Fruit fly (Drosophila melanogaster) whole organism, prepupa: ENCODE results near the gene Dic4.

ENCODE experiments used
- Blimp-1 ChIP-seq: fragments of 200-800 bp; sonication (Bioruptor generic); optimal IDR thresholded peaks from 3 replicates; lab custom pipeline; 2017; ENCODE audit warnings: missing biosample characterization, missing genetic modification characterization, mild to moderate bottlenecking, moderate library complexity, missing genetic modification reagents
- CG10631 ChIP-seq: fragments of 200-800 bp; sonication (Bioruptor generic); optimal IDR thresholded peaks from 2 replicates; lab custom pipeline; 2016; ENCODE audit warnings: missing biosample characterization, missing genetic modification characterization
- CG10669 ChIP-seq: fragments of 200-800 bp; sonication (Bioruptor generic); optimal IDR thresholded peaks from 3 replicates; lab custom pipeline; 2018; ENCODE audit warnings: missing biosample characterization, mild to moderate bottlenecking, missing genetic modification characterization, moderate library complexity
- CG11294 ChIP-seq: fragments of 200-800 bp; sonication (Bioruptor generic); IDR thresholded peaks from 2 replicates; pipeline ENCODE4 v1.3.6; 2022; ENCODE audit warnings: missing biosample characterization, missing genetic modification characterization
- CG11762 ChIP-seq: fragments of 200-800 bp; sonication (Bioruptor generic); optimal IDR thresholded peaks from 3 replicates; lab custom pipeline; 2016; ENCODE audit warnings: missing biosample characterization, missing genetic modification characterization; ENCODE audit not compliant: insufficient read depth
- CG11902 ChIP-seq: fragments of 200-800 bp; sonication (Bioruptor generic); optimal IDR thresholded peaks from 3 replicates; lab custom pipeline; 2016; ENCODE audit warnings: missing biosample characterization, missing genetic modification characterization
- CG15336 ChIP-seq: fragments of 200-800 bp; sonication (Bioruptor generic); IDR thresholded peaks from 2 replicates; pipeline ENCODE4 v1.3.6; 2022; ENCODE audit warnings: missing biosample characterization, missing genetic modification characterization
- CG1621 ChIP-seq: fragments of 200-800 bp; sonication (Bioruptor generic); optimal IDR thresholded peaks from 3 replicates; lab custom pipeline; 2018; ENCODE audit warnings: missing biosample characterization, mild to moderate bottlenecking, missing genetic modification characterization
- CG16779 ChIP-seq: fragments of 200-800 bp; sonication (Bioruptor generic); optimal IDR thresholded peaks from 3 replicates; lab custom pipeline; 2017; ENCODE audit warnings: missing biosample characterization, mild to moderate bottlenecking, missing genetic modification characterization
- CG3032 ChIP-seq: fragments of 200-800 bp; optimal IDR thresholded peaks from 2 replicates; lab custom pipeline; 2019; ENCODE audit warnings: missing biosample characterization, mild to moderate bottlenecking, missing genetic modification characterization, moderate library complexity
- CG31627 ChIP-seq: fragments of 200-800 bp; sonication (Bioruptor generic); optimal IDR thresholded peaks from 3 replicates; lab custom pipeline; 2016; ENCODE audit warnings: missing biosample characterization, missing genetic modification characterization
- CG32006 ChIP-seq: fragments of 200-800 bp; sonication (Bioruptor generic); optimal IDR thresholded peaks from 3 replicates; lab custom pipeline; 2017; ENCODE audit warnings: missing biosample characterization, mild to moderate bottlenecking, missing genetic modification characterization
- CG34406 ChIP-seq: fragments of 200-800 bp; sonication (Bioruptor generic); optimal IDR thresholded peaks from 3 replicates; lab custom pipeline; 2016; ENCODE audit warnings: missing biosample characterization, missing genetic modification characterization
- CG3919 ChIP-seq: fragments of 200-800 bp; sonication (Bioruptor generic); optimal IDR thresholded peaks from 3 replicates; lab custom pipeline; 2016; ENCODE audit warnings: missing biosample characterization, missing genetic modification characterization
- CG6163 ChIP-seq: fragments of 200-800 bp; sonication (Bioruptor generic); IDR thresholded peaks from 3 replicates; pipeline ENCODE4 v1.3.6; 2022; ENCODE audit warnings: missing biosample characterization, missing genetic modification characterization
- CG6276 ChIP-seq: fragments of 200-800 bp; sonication (Bioruptor generic); optimal IDR thresholded peaks from 2 replicates; lab custom pipeline; 2017; ENCODE audit warnings: missing biosample characterization, mild to moderate bottlenecking, missing genetic modification characterization
- CG6792 ChIP-seq: fragments of 200-800 bp; sonication (Bioruptor generic); optimal IDR thresholded peaks from 3 replicates; lab custom pipeline; 2016; ENCODE audit warnings: missing biosample characterization, missing genetic modification characterization
- CG6854 ChIP-seq: fragments of 200-800 bp; sonication (Bioruptor generic); optimal IDR thresholded peaks from 2 replicates; lab custom pipeline; 2017; ENCODE audit warnings: missing biosample characterization, mild to moderate bottlenecking, missing genetic modification characterization
- CG7368 ChIP-seq: fragments of 200-800 bp; sonication (Bioruptor generic); optimal IDR thresholded peaks from 3 replicates; lab custom pipeline; 2016; ENCODE audit warnings: missing biosample characterization, missing genetic modification characterization
- CG8119 ChIP-seq: fragments of 200-800 bp; sonication (Bioruptor generic); IDR thresholded peaks from 3 replicates; pipeline ENCODE4 v1.3.6; 2022; ENCODE audit warnings: missing biosample characterization, missing genetic modification characterization
- CG8319 ChIP-seq: fragments of 200-800 bp; sonication (Bioruptor generic); optimal IDR thresholded peaks from 3 replicates; lab custom pipeline; 2016; ENCODE audit warnings: missing biosample characterization, missing genetic modification characterization
- CG8632 ChIP-seq: fragments of 200-800 bp; sonication (Bioruptor generic); optimal IDR thresholded peaks from 3 replicates; lab custom pipeline; 2016; ENCODE audit warnings: missing biosample characterization, missing genetic modification characterization
- CG9139 ChIP-seq: fragments of 200-800 bp; sonication (Bioruptor generic); optimal IDR thresholded peaks from 3 replicates; lab custom pipeline; 2017; ENCODE audit warnings: missing biosample characterization, mild to moderate bottlenecking, missing genetic modification characterization
- Eip75B ChIP-seq: fragments of 200-800 bp; sonication (Bioruptor generic); optimal IDR thresholded peaks from 3 replicates; lab custom pipeline; 2016; ENCODE audit warnings: missing biosample characterization, missing genetic modification characterization
- Eip78C ChIP-seq: fragments of 200-800 bp; sonication (Bioruptor generic); peaks from one replicate; lab custom pipeline; 2016; ENCODE audit warnings: missing biosample characterization, missing genetic modification characterization
- Eip93F ChIP-seq: fragments of 200-800 bp; sonication (Bioruptor generic); optimal IDR thresholded peaks from 2 replicates; lab custom pipeline; 2016; ENCODE audit warnings: missing biosample characterization, mild to moderate bottlenecking, missing genetic modification characterization
- Ets21C ChIP-seq: fragments of 200-800 bp; sonication (Bioruptor generic); optimal IDR thresholded peaks from 3 replicates; lab custom pipeline; 2016; ENCODE audit warnings: missing biosample characterization, missing genetic modification characterization
- Ets96B ChIP-seq: fragments of 200-800 bp; optimal IDR thresholded peaks from 2 replicates; lab custom pipeline; 2019; ENCODE audit warnings: missing biosample characterization, mild to moderate bottlenecking, missing genetic modification characterization, moderate library complexity
- Gug ChIP-seq: fragments of 200-800 bp; sonication (Bioruptor generic); IDR thresholded peaks from 2 replicates; pipeline ENCODE4 v1.3.6; 2022; ENCODE audit warnings: missing biosample characterization, missing genetic modification characterization
- Hr39 ChIP-seq: fragments of 200-800 bp; sonication (Bioruptor generic); optimal IDR thresholded peaks from 2 replicates; lab custom pipeline; 2016; ENCODE audit warnings: missing biosample characterization, missing genetic modification characterization
- Hr4 ChIP-seq: fragments of 200-800 bp; sonication (Bioruptor generic); optimal IDR thresholded peaks from 3 replicates; lab custom pipeline; 2016; ENCODE audit warnings: missing biosample characterization, missing genetic modification characterization
- Lpt ChIP-seq: fragments of 200-800 bp; sonication (Bioruptor generic); optimal IDR thresholded peaks from 3 replicates; lab custom pipeline; 2016; ENCODE audit warnings: missing biosample characterization, missing genetic modification characterization
- Met ChIP-seq: fragments of 200-800 bp; sonication (Bioruptor generic); optimal IDR thresholded peaks from 3 replicates; lab custom pipeline; 2016; ENCODE audit warnings: missing biosample characterization, missing genetic modification characterization
- OdsH ChIP-seq: fragments of 200-800 bp; sonication (Bioruptor generic); optimal IDR thresholded peaks from 3 replicates; lab custom pipeline; 2016; ENCODE audit warnings: missing biosample characterization, missing genetic modification characterization
- Sox102F ChIP-seq: fragments of 200-800 bp; sonication (Bioruptor generic); optimal IDR thresholded peaks from 2 replicates; lab custom pipeline; 2016; ENCODE audit warnings: missing biosample characterization, mild to moderate bottlenecking, missing genetic modification characterization
- Sox15 ChIP-seq: fragments of 200-800 bp; sonication (Bioruptor generic); optimal IDR thresholded peaks from 3 replicates; lab custom pipeline; 2016; ENCODE audit warnings: missing biosample characterization, missing genetic modification characterization
- achi ChIP-seq: fragments of 200-800 bp; sonication (Bioruptor generic); optimal IDR thresholded peaks from 3 replicates; lab custom pipeline; 2016; ENCODE audit warnings: missing biosample characterization, missing genetic modification characterization
- acj6 ChIP-seq: fragments of 200-800 bp; sonication (Bioruptor generic); optimal IDR thresholded peaks from 3 replicates; lab custom pipeline; 2016; ENCODE audit warnings: missing biosample characterization, missing genetic modification characterization
- cyc ChIP-seq: fragments of 200-800 bp; sonication (Bioruptor generic); optimal IDR thresholded peaks from 3 replicates; lab custom pipeline; 2016; ENCODE audit warnings: missing biosample characterization, missing genetic modification characterization
- dsx ChIP-seq: fragments of 200-800 bp; optimal IDR thresholded peaks from 3 replicates; lab custom pipeline; 2019; ENCODE audit warnings: missing biosample characterization, mild to moderate bottlenecking, missing genetic modification characterization, moderate library complexity; ENCODE audit not compliant: poor library complexity, severe bottlenecking
- eg ChIP-seq: fragments of 200-800 bp; sonication (Bioruptor generic); IDR thresholded peaks from 3 replicates; pipeline ENCODE4 v1.3.6; 2022; ENCODE audit warnings: missing biosample characterization, missing genetic modification characterization
- esn ChIP-seq: fragments of 200-800 bp; sonication (Bioruptor generic); optimal IDR thresholded peaks from 2 replicates; lab custom pipeline; 2016; ENCODE audit warnings: missing biosample characterization, mild to moderate bottlenecking, missing genetic modification characterization, moderate library complexity
- fd85E ChIP-seq: fragments of 200-800 bp; sonication (Bioruptor generic); optimal IDR thresholded peaks from 3 replicates; lab custom pipeline; 2016; ENCODE audit warnings: missing biosample characterization, missing genetic modification characterization
- fkh ChIP-seq: fragments of 200-800 bp; sonication (Bioruptor generic); optimal IDR thresholded peaks from 3 replicates; lab custom pipeline; 2017; ENCODE audit warnings: missing biosample characterization, mild to moderate bottlenecking, missing genetic modification characterization, moderate library complexity
- lz ChIP-seq: fragments of 200-800 bp; sonication (Bioruptor generic); optimal IDR thresholded peaks from 3 replicates; lab custom pipeline; 2016; ENCODE audit warnings: missing biosample characterization, missing genetic modification characterization
- net ChIP-seq: fragments of 200-800 bp; sonication (Bioruptor generic); optimal IDR thresholded peaks from 3 replicates; lab custom pipeline; 2016; ENCODE audit warnings: missing biosample characterization, missing genetic modification characterization
- pdm3 ChIP-seq: fragments of 200-800 bp; sonication (Bioruptor generic); optimal IDR thresholded peaks from 3 replicates; lab custom pipeline; 2016; ENCODE audit warnings: missing biosample characterization, missing genetic modification characterization
- spab ChIP-seq: fragments of 200-800 bp; sonication (Bioruptor generic); optimal IDR thresholded peaks from 2 replicates; lab custom pipeline; 2017; ENCODE audit warnings: missing biosample characterization, mild to moderate bottlenecking, missing genetic modification characterization, missing genetic modification reagents
- ss ChIP-seq, 2 experiments: fragments of 200-800 bp; sonication (Bioruptor generic); optimal IDR thresholded peaks; 2 replicates in 1 of 2; 3 replicates in 1 of 2; lab custom pipeline; 2017 to 2018; ENCODE audit warnings: mild to moderate bottlenecking in 2 of 2, missing biosample characterization in 2 of 2, missing genetic modification characterization in 2 of 2, moderate library complexity in 1 of 2
- svp ChIP-seq: fragments of 200-800 bp; sonication (Bioruptor generic); peaks from one replicate; lab custom pipeline; 2016; ENCODE audit warnings: missing biosample characterization, missing genetic modification characterization
- topi ChIP-seq: fragments of 200-800 bp; sonication (Bioruptor generic); optimal IDR thresholded peaks from 3 replicates; lab custom pipeline; 2016; ENCODE audit warnings: missing biosample characterization, missing genetic modification characterization
- vri ChIP-seq: fragments of 200-800 bp; sonication (Bioruptor generic); optimal IDR thresholded peaks from 3 replicates; lab custom pipeline; 2016; ENCODE audit warnings: missing biosample characterization, mild to moderate bottlenecking, missing genetic modification characterization

Gene Dic4

dm6 chr3L:18675363-18675866 lies 22.8 kb downstream of the Dic4 start, which contains the start of the genes GNBP2 and GNBP1:
Gene GNBP2 (minus strand): TSS chr3L:18675413.
Gene GNBP1 (plus strand): TSS chr3L:18675800.
- TF ChIP-seq CG10631 = peak; percentile 88
- peak; percentile 91 for TF ChIP-seq CG8632 (GFP tag; lab: Kevin White, UChicago)
- TF ChIP-seq CG3919 (GFP tag; lab: Kevin White, UChicago) = peak; percentile 93
- peak; percentile 67 for TF ChIP-seq CG11902 (GFP tag; lab: Kevin White, UChicago)
- peak; percentile 84 for TF ChIP-seq CG11762
- TF ChIP-seq vri = no peak
- peak; percentile 92 for TF ChIP-seq esn (GFP tag; lab: Kevin White, UChicago)
- peak; percentile 88 for TF ChIP-seq topi (GFP tag; lab: Kevin White, UChicago)
- TF ChIP-seq Blimp-1 = peak; percentile 64
- TF ChIP-seq Met (GFP tag; lab: Kevin White, UChicago) = peak; percentile 87
- peak; percentile 77 for TF ChIP-seq Hr4
- TF ChIP-seq fd85E (GFP tag; lab: Kevin White, UChicago) = no peak
- peak; percentile 90 for TF ChIP-seq CG32006
- peak; percentile 95 for TF ChIP-seq CG8119 (GFP tag; lab: Robert Waterston, UW)
- peak; percentile 50 for TF ChIP-seq Hr39
- TF ChIP-seq eg (GFP tag; lab: Robert Waterston, UW) = peak; percentile 97
- TF ChIP-seq CG10669 (GFP tag; lab: Kevin White, UChicago) = peak; percentile 84
- peak in 1 of 2 experiments; percentile 70 for TF ChIP-seq ss (GFP tag; optimal IDR thresholded peaks at IDR 0.05; lab: Kevin White, UChicago)
- peak; percentile 37 for TF ChIP-seq Eip93F (GFP tag; lab: Kevin White, UChicago)
- peak; percentile 93 for TF ChIP-seq CG34406 (GFP tag; lab: Kevin White, UChicago)
- TF ChIP-seq CG6163 (GFP tag; lab: Robert Waterston, UW) = peak; percentile 90; the same call in 2 of the 3 replicates
- peak; percentile 79 for TF ChIP-seq lz (GFP tag; lab: Kevin White, UChicago)
- TF ChIP-seq CG9139 = peak; percentile 40
- peak; percentile 83 for TF ChIP-seq Lpt (GFP tag; lab: Kevin White, UChicago)
- TF ChIP-seq Ets96B = peak; percentile 83
- peak; percentile 85 for TF ChIP-seq acj6 (GFP tag; lab: Kevin White, UChicago)
- peak; percentile 86 for TF ChIP-seq CG3032
- peak; percentile 54 for TF ChIP-seq Sox15 (GFP tag; lab: Kevin White, UChicago)
- TF ChIP-seq Sox102F = peak; percentile 80
- TF ChIP-seq Eip75B = no peak
- TF ChIP-seq CG1621 (tag; lab: Kevin White, UChicago) = peak; percentile 32
- TF ChIP-seq CG16779 (tag; lab: Kevin White, UChicago) = no peak
- peak; percentile 51 for TF ChIP-seq Ets21C (GFP tag; lab: Kevin White, UChicago)
- peak; percentile 90 for TF ChIP-seq svp
- peak; percentile 97 for TF ChIP-seq Eip78C (GFP tag; lab: Kevin White, UChicago)
- TF ChIP-seq CG11294 = peak; percentile 92
- TF ChIP-seq CG6276 = no peak
- no peak for TF ChIP-seq fkh
- peak; percentile 88 for TF ChIP-seq CG6792 (GFP tag; lab: Kevin White, UChicago)
- TF ChIP-seq CG8319 (GFP tag; lab: Kevin White, UChicago) = peak; percentile 64
- no peak for TF ChIP-seq CG6854 (GFP tag; lab: Kevin White, UChicago)
- peak; percentile 71 for TF ChIP-seq dsx
- peak; percentile 85 for TF ChIP-seq CG7368 (GFP tag; lab: Kevin White, UChicago)
- peak; percentile 88 for TF ChIP-seq OdsH (GFP tag; lab: Kevin White, UChicago)
- peak; percentile 72 for TF ChIP-seq spab
- no peak for TF ChIP-seq pdm3 (GFP tag; lab: Kevin White, UChicago)
- TF ChIP-seq CG15336 (GFP tag; lab: Robert Waterston, UW) = peak; percentile 96
- peak; percentile 90 for TF ChIP-seq achi (GFP tag; lab: Kevin White, UChicago)
- TF ChIP-seq net (GFP tag; lab: Kevin White, UChicago) = peak; percentile 87
- peak; percentile 68 for TF ChIP-seq CG31627
- TF ChIP-seq Gug (GFP tag; lab: Robert Waterston, UW) = peak; percentile 92
- TF ChIP-seq cyc = peak; percentile 85
